Fruit fly (Drosophila melanogaster): ENCODE data around the gene CG14671.

dm6 chr3R:5606477-5606876 lies 41.9 kb upstream of the CG14671 start, which contains the start of gene asl:
- TF ChIP-seq Myc (optimal IDR thresholded peaks at IDR 0.05): no peak
- TF ChIP-seq h (optimal IDR thresholded peaks at IDR 0.05): no peak
- TF ChIP-seq insv (optimal IDR thresholded peaks at IDR 0.05): no peak
